Fruit fly (Drosophila melanogaster) whole organism, prepupa: Measurements from ENCODE around the gene Srrm1.
A peak's percentile ranks its signal among the peaks of the same experiment; 100 is the strongest.

ENCODE experiments used
- Blimp-1 ChIP-seq: fragments of 200-800 bp; sonication (Bioruptor generic); optimal IDR thresholded peaks from 3 replicates; lab custom pipeline; 2017; ENCODE audit warnings: missing biosample characterization, missing genetic modification characterization, mild to moderate bottlenecking, moderate library complexity, missing genetic modification reagents
- CG10669 ChIP-seq: fragments of 200-800 bp; sonication (Bioruptor generic); optimal IDR thresholded peaks from 3 replicates; lab custom pipeline; 2018; ENCODE audit warnings: missing biosample characterization, mild to moderate bottlenecking, missing genetic modification characterization, moderate library complexity
- CG11294 ChIP-seq: fragments of 200-800 bp; sonication (Bioruptor generic); IDR thresholded peaks from 2 replicates; pipeline ENCODE4 v1.3.6; 2022; ENCODE audit warnings: missing biosample characterization, missing genetic modification characterization
- CG11762 ChIP-seq: fragments of 200-800 bp; sonication (Bioruptor generic); optimal IDR thresholded peaks from 3 replicates; lab custom pipeline; 2016; ENCODE audit warnings: missing biosample characterization, missing genetic modification characterization; ENCODE audit not compliant: insufficient read depth
- CG11902 ChIP-seq: fragments of 200-800 bp; sonication (Bioruptor generic); optimal IDR thresholded peaks from 3 replicates; lab custom pipeline; 2016; ENCODE audit warnings: missing biosample characterization, missing genetic modification characterization
- CG15336 ChIP-seq: fragments of 200-800 bp; sonication (Bioruptor generic); IDR thresholded peaks from 2 replicates; pipeline ENCODE4 v1.3.6; 2022; ENCODE audit warnings: missing biosample characterization, missing genetic modification characterization
- CG16779 ChIP-seq: fragments of 200-800 bp; sonication (Bioruptor generic); optimal IDR thresholded peaks from 3 replicates; lab custom pipeline; 2017; ENCODE audit warnings: missing biosample characterization, mild to moderate bottlenecking, missing genetic modification characterization
- CG3032 ChIP-seq: fragments of 200-800 bp; optimal IDR thresholded peaks from 2 replicates; lab custom pipeline; 2019; ENCODE audit warnings: missing biosample characterization, mild to moderate bottlenecking, missing genetic modification characterization, moderate library complexity
- CG31627 ChIP-seq: fragments of 200-800 bp; sonication (Bioruptor generic); optimal IDR thresholded peaks from 3 replicates; lab custom pipeline; 2016; ENCODE audit warnings: missing biosample characterization, missing genetic modification characterization
- CG34406 ChIP-seq: fragments of 200-800 bp; sonication (Bioruptor generic); optimal IDR thresholded peaks from 3 replicates; lab custom pipeline; 2016; ENCODE audit warnings: missing biosample characterization, missing genetic modification characterization
- CG4318 ChIP-seq: fragments of 200-800 bp; sonication (Bioruptor generic); optimal IDR thresholded peaks from 3 replicates; lab custom pipeline; 2017; ENCODE audit warnings: missing biosample characterization, mild to moderate bottlenecking, missing genetic modification characterization
- CG6163 ChIP-seq: fragments of 200-800 bp; sonication (Bioruptor generic); IDR thresholded peaks from 3 replicates; pipeline ENCODE4 v1.3.6; 2022; ENCODE audit warnings: missing biosample characterization, missing genetic modification characterization
- CG6792 ChIP-seq: fragments of 200-800 bp; sonication (Bioruptor generic); optimal IDR thresholded peaks from 3 replicates; lab custom pipeline; 2016; ENCODE audit warnings: missing biosample characterization, missing genetic modification characterization
- CG6808 ChIP-seq: fragments of 200-800 bp; sonication (Bioruptor generic); optimal IDR thresholded peaks from 3 replicates; lab custom pipeline; 2017; ENCODE audit warnings: missing biosample characterization, missing genetic modification characterization, mild to moderate bottlenecking, moderate library complexity, missing genetic modification reagents
- CG6854 ChIP-seq: fragments of 200-800 bp; sonication (Bioruptor generic); optimal IDR thresholded peaks from 2 replicates; lab custom pipeline; 2017; ENCODE audit warnings: missing biosample characterization, mild to moderate bottlenecking, missing genetic modification characterization
- CG7368 ChIP-seq: fragments of 200-800 bp; sonication (Bioruptor generic); optimal IDR thresholded peaks from 3 replicates; lab custom pipeline; 2016; ENCODE audit warnings: missing biosample characterization, missing genetic modification characterization
- CG8119 ChIP-seq: fragments of 200-800 bp; sonication (Bioruptor generic); IDR thresholded peaks from 3 replicates; pipeline ENCODE4 v1.3.6; 2022; ENCODE audit warnings: missing biosample characterization, missing genetic modification characterization
- CG8319 ChIP-seq: fragments of 200-800 bp; sonication (Bioruptor generic); optimal IDR thresholded peaks from 3 replicates; lab custom pipeline; 2016; ENCODE audit warnings: missing biosample characterization, missing genetic modification characterization
- CG9139 ChIP-seq: fragments of 200-800 bp; sonication (Bioruptor generic); optimal IDR thresholded peaks from 3 replicates; lab custom pipeline; 2017; ENCODE audit warnings: missing biosample characterization, mild to moderate bottlenecking, missing genetic modification characterization
- Eip78C ChIP-seq: fragments of 200-800 bp; sonication (Bioruptor generic); peaks from one replicate; lab custom pipeline; 2016; ENCODE audit warnings: missing biosample characterization, missing genetic modification characterization
- Eip93F ChIP-seq: fragments of 200-800 bp; sonication (Bioruptor generic); optimal IDR thresholded peaks from 2 replicates; lab custom pipeline; 2016; ENCODE audit warnings: missing biosample characterization, mild to moderate bottlenecking, missing genetic modification characterization
- Ets21C ChIP-seq: fragments of 200-800 bp; sonication (Bioruptor generic); optimal IDR thresholded peaks from 3 replicates; lab custom pipeline; 2016; ENCODE audit warnings: missing biosample characterization, missing genetic modification characterization
- Ets96B ChIP-seq: fragments of 200-800 bp; optimal IDR thresholded peaks from 2 replicates; lab custom pipeline; 2019; ENCODE audit warnings: missing biosample characterization, mild to moderate bottlenecking, missing genetic modification characterization, moderate library complexity
- Gug ChIP-seq: fragments of 200-800 bp; sonication (Bioruptor generic); IDR thresholded peaks from 2 replicates; pipeline ENCODE4 v1.3.6; 2022; ENCODE audit warnings: missing biosample characterization, missing genetic modification characterization
- Hr38 ChIP-seq: sonication (Bioruptor generic); optimal IDR thresholded peaks from 2 replicates; lab custom pipeline; 2016; ENCODE audit warnings: missing biosample characterization, missing genetic modification characterization
- Hr39 ChIP-seq: fragments of 200-800 bp; sonication (Bioruptor generic); optimal IDR thresholded peaks from 2 replicates; lab custom pipeline; 2016; ENCODE audit warnings: missing biosample characterization, missing genetic modification characterization
- Met ChIP-seq: fragments of 200-800 bp; sonication (Bioruptor generic); optimal IDR thresholded peaks from 3 replicates; lab custom pipeline; 2016; ENCODE audit warnings: missing biosample characterization, missing genetic modification characterization
- OdsH ChIP-seq: fragments of 200-800 bp; sonication (Bioruptor generic); optimal IDR thresholded peaks from 3 replicates; lab custom pipeline; 2016; ENCODE audit warnings: missing biosample characterization, missing genetic modification characterization
- Sox102F ChIP-seq: fragments of 200-800 bp; sonication (Bioruptor generic); optimal IDR thresholded peaks from 2 replicates; lab custom pipeline; 2016; ENCODE audit warnings: missing biosample characterization, mild to moderate bottlenecking, missing genetic modification characterization
- Sox14 ChIP-seq: fragments of 200-800 bp; sonication (Bioruptor generic); optimal IDR thresholded peaks from 3 replicates; lab custom pipeline; 2016; ENCODE audit warnings: missing biosample characterization, missing genetic modification characterization
- Sox15 ChIP-seq: fragments of 200-800 bp; sonication (Bioruptor generic); optimal IDR thresholded peaks from 3 replicates; lab custom pipeline; 2016; ENCODE audit warnings: missing biosample characterization, missing genetic modification characterization
- dac ChIP-seq: fragments of 200-800 bp; sonication (Bioruptor generic); optimal IDR thresholded peaks from 2 replicates; lab custom pipeline; 2017; ENCODE audit warnings: missing biosample characterization, mild to moderate bottlenecking, missing genetic modification characterization
- eg ChIP-seq: fragments of 200-800 bp; sonication (Bioruptor generic); IDR thresholded peaks from 3 replicates; pipeline ENCODE4 v1.3.6; 2022; ENCODE audit warnings: missing biosample characterization, missing genetic modification characterization
- esn ChIP-seq: fragments of 200-800 bp; sonication (Bioruptor generic); optimal IDR thresholded peaks from 2 replicates; lab custom pipeline; 2016; ENCODE audit warnings: missing biosample characterization, mild to moderate bottlenecking, missing genetic modification characterization, moderate library complexity
- fd59A ChIP-seq: fragments of 200-800 bp; sonication (Bioruptor generic); optimal IDR thresholded peaks from 2 replicates; lab custom pipeline; 2017; ENCODE audit warnings: missing biosample characterization, mild to moderate bottlenecking, missing genetic modification characterization, missing genetic modification reagents
- fd85E ChIP-seq: fragments of 200-800 bp; sonication (Bioruptor generic); optimal IDR thresholded peaks from 3 replicates; lab custom pipeline; 2016; ENCODE audit warnings: missing biosample characterization, missing genetic modification characterization
- fkh ChIP-seq: fragments of 200-800 bp; sonication (Bioruptor generic); optimal IDR thresholded peaks from 3 replicates; lab custom pipeline; 2017; ENCODE audit warnings: missing biosample characterization, mild to moderate bottlenecking, missing genetic modification characterization, moderate library complexity
- lz ChIP-seq: fragments of 200-800 bp; sonication (Bioruptor generic); optimal IDR thresholded peaks from 3 replicates; lab custom pipeline; 2016; ENCODE audit warnings: missing biosample characterization, missing genetic modification characterization
- net ChIP-seq: fragments of 200-800 bp; sonication (Bioruptor generic); optimal IDR thresholded peaks from 3 replicates; lab custom pipeline; 2016; ENCODE audit warnings: missing biosample characterization, missing genetic modification characterization
- pdm3 ChIP-seq: fragments of 200-800 bp; sonication (Bioruptor generic); optimal IDR thresholded peaks from 3 replicates; lab custom pipeline; 2016; ENCODE audit warnings: missing biosample characterization, missing genetic modification characterization
- salr ChIP-seq, 2 experiments: fragments of 200-800 bp; sonication (Bioruptor generic); optimal IDR thresholded peaks; 3 replicates each; lab custom pipeline; 2016 to 2018; ENCODE audit warnings: missing biosample characterization in 2 of 2, missing genetic modification characterization in 2 of 2, mild to moderate bottlenecking in 1 of 2
- ss ChIP-seq, 2 experiments: fragments of 200-800 bp; sonication (Bioruptor generic); optimal IDR thresholded peaks; 2 replicates in 1 of 2; 3 replicates in 1 of 2; lab custom pipeline; 2017 to 2018; ENCODE audit warnings: mild to moderate bottlenecking in 2 of 2, missing biosample characterization in 2 of 2, missing genetic modification characterization in 2 of 2, moderate library complexity in 1 of 2
- svp ChIP-seq: fragments of 200-800 bp; sonication (Bioruptor generic); peaks from one replicate; lab custom pipeline; 2016; ENCODE audit warnings: missing biosample characterization, missing genetic modification characterization
- topi ChIP-seq: fragments of 200-800 bp; sonication (Bioruptor generic); optimal IDR thresholded peaks from 3 replicates; lab custom pipeline; 2016; ENCODE audit warnings: missing biosample characterization, missing genetic modification characterization
- vri ChIP-seq: fragments of 200-800 bp; sonication (Bioruptor generic); optimal IDR thresholded peaks from 3 replicates; lab custom pipeline; 2016; ENCODE audit warnings: missing biosample characterization, mild to moderate bottlenecking, missing genetic modification characterization

Gene Srrm1

dm6 chr3L:13062746-13063145, 26.1 kb downstream of the Srrm1 start, which contains the start of gene CG34429 (continued):
- TF ChIP-seq CG6808 (GFP tag; lab: Kevin White, UChicago) (no peak), Ets21C (no peak), fd59A (GFP tag; lab: Kevin White, UChicago) (no peak)

DNA sequence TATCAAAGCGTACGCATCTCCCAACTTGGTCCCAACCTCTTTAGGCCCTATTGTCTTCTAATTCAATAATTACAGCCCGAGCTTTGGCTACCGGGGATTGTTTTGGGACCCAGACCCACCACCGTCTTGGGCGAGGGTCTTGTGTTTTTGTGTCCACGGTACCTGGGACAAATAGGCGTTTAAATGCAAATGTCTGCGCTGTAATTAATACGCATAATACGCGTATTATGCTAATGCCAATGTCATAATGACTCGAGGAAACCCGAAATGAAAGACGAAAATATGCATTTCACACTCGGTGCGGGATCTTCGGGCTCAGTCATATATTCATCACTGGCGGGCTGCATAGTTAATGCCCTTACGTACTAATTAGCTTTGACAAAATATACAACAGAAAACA, 27.7 kb downstream of the Srrm1 start:
- TF ChIP-seq CG10669 (GFP tag; lab: Kevin White, UChicago) (no peak), Sox14 (GFP tag; lab: Kevin White, UChicago) (no peak), Ets21C (no peak), vri (GFP tag; lab: Kevin White, UChicago) (no peak), Hr38 (GFP tag; lab: Kevin White, UChicago) (no peak), fd85E (no peak), CG8319 (GFP tag; lab: Kevin White, UChicago) (no peak), CG11762 (no peak), CG6808 (GFP tag; lab: Kevin White, UChicago) (no peak), CG3032 (tag; lab: Kevin White, UChicago) (no peak), CG6792 (no peak), CG8119 (GFP tag; lab: Robert Waterston, UW) (no peak)

dm6 chr3L:13064935-13065334, 28.3 kb downstream of the Srrm1 start:
- TF ChIP-seq lz, result no peak
- TF ChIP-seq Ets21C, result no peak
- TF ChIP-seq svp (GFP tag; lab: Kevin White, UChicago), result peak; percentile 28

DNA sequence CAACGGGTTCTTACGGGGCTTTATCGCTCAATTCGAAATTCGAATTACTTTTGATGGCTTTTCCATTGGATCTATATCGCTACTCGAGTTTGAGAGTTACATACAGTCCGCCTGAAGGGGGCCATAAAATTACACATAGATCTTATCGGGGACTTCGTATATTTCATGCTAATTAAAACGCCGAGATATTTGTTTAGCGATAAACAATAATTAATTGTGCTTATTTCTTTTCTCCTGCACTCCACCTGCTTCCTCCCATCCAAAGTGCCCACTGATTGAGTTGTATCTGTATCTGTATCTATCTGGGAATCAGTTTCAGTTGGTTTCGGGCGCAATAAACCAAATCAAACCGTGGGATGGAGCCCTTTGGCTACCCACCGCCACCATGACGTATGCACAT, 29.0 kb downstream of the Srrm1 start:
- TF ChIP-seq Hr39 (GFP tag; lab: Kevin White, UChicago) (no peak), CG6808 (GFP tag; lab: Kevin White, UChicago) (no peak), CG11294 (GFP tag; lab: Robert Waterston, UW) (no peak), Ets96B (tag; lab: Kevin White, UChicago) (no peak), Met (no peak), CG11902 (GFP tag; lab: Kevin White, UChicago) (no peak), Blimp-1 (no peak), net (GFP tag; lab: Kevin White, UChicago) (no peak), Eip93F (GFP tag; lab: Kevin White, UChicago) (no peak), CG8119 (GFP tag; lab: Robert Waterston, UW) (no peak), Sox15 (GFP tag; lab: Kevin White, UChicago) (no peak), eg (GFP tag; lab: Robert Waterston, UW) (no peak), pdm3 (GFP tag; lab: Kevin White, UChicago) (no peak), salr (GFP tag; optimal IDR thresholded peaks at IDR 0.05; lab: Kevin White, UChicago) (no peak), CG34406 (GFP tag; lab: Kevin White, UChicago) (no peak), esn (no peak), Eip78C (no peak), CG31627 (GFP tag; lab: Kevin White, UChicago) (no peak), OdsH (GFP tag; lab: Kevin White, UChicago) (no peak)
- TF ChIP-seq, all 60 proteins: peak for 0

DNA sequence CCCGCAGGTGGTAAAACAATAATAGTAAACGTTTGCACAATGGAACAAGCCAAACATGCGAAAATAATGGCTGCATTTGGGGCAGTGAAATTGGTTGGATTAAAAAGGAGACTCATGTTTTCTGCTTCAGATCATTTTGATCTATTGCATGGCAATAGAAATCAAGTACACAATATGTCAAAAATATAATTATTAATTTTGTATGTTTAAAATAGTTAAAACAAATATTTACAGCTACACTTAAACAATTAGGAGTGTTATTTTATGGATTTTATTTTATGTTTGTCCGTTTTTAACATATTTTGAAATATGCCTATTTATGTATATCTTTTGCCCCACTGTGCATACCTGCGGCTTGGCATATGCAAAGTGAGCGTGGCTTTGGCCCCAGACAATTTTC, 29.6 kb downstream of the Srrm1 start:
- TF ChIP-seq CG11762 (no peak), ss (GFP tag; optimal IDR thresholded peaks at IDR 0.05; lab: Kevin White, UChicago) (no peak), Sox102F (no peak), dac (GFP tag; lab: Kevin White, UChicago) (no peak), CG9139 (GFP tag; lab: Kevin White, UChicago) (no peak), CG16779 (tag; lab: Kevin White, UChicago) (no peak), Gug (GFP tag; lab: Robert Waterston, UW) (no peak), CG3032 (tag; lab: Kevin White, UChicago) (peak; percentile 50), Eip78C (peak; percentile 75), topi (GFP tag; lab: Kevin White, UChicago) (no peak), CG6854 (GFP tag; lab: Kevin White, UChicago) (no peak), esn (peak; percentile 5), CG31627 (GFP tag; lab: Kevin White, UChicago) (no peak), CG4318 (GFP tag; lab: Kevin White, UChicago) (peak; percentile 22), Hr39 (GFP tag; lab: Kevin White, UChicago) (no peak), CG7368 (GFP tag; lab: Kevin White, UChicago) (no peak), fd59A (GFP tag; lab: Kevin White, UChicago) (peak; percentile 48), fd85E (no peak), CG15336 (no peak), CG6792 (no peak), CG10669 (GFP tag; lab: Kevin White, UChicago) (peak; percentile 14), fkh (GFP tag; lab: Kevin White, UChicago) (no peak), CG6163 (GFP tag; lab: Robert Waterston, UW) (no peak)
